Worm (Caenorhabditis elegans): ENCODE results near the gene C17F4.8.
"Not testable (repeated sequence)": the region's sequence is repeated elsewhere in the genome, so short reads cannot be mapped to it uniquely, and the experiment has no call there.

Gene C17F4.8

DNA sequence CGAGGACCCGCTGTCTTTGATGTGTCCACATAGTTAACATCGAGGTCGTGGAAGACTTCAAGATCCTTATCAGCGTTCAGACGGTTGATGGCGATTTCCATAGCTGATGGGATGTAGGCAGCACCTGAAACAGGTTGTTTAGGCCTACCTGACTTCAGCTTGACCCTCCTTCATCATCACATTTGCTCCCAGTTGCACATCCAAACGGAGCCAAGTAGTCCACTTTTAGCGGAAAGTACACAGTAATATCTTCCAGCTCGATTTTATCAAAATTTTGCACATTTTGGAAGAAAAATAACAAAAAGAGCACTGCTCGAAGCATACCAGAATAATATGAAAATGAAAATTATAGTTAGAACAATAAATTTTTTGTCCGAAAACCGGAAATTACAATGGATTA is 37.7 kb downstream of the C17F4.8 start, which contains the start of gene gcy-15:
gcy-15 (minus strand) TSS at position 101 of the 400 bp plus-strand sequence.
- TF ChIP-seq ets-4 (tag; optimal IDR thresholded peaks at IDR 0.05) (no peak), ceh-14 (tag; optimal IDR thresholded peaks at IDR 0.05) (no peak), npax-4 (tag; optimal IDR thresholded peaks at IDR 0.05) (no peak), mec-3 (tag; optimal IDR thresholded peaks at IDR 0.05; ENCODE audit: borderline replicate concordance) (no peak), tbx-2 (tag; optimal IDR thresholded peaks at IDR 0.05) (no peak), dve-1 (tag; optimal IDR thresholded peaks at IDR 0.05) (no peak), unc-86 (tag; optimal IDR thresholded peaks at IDR 0.05) (no peak)

DNA sequence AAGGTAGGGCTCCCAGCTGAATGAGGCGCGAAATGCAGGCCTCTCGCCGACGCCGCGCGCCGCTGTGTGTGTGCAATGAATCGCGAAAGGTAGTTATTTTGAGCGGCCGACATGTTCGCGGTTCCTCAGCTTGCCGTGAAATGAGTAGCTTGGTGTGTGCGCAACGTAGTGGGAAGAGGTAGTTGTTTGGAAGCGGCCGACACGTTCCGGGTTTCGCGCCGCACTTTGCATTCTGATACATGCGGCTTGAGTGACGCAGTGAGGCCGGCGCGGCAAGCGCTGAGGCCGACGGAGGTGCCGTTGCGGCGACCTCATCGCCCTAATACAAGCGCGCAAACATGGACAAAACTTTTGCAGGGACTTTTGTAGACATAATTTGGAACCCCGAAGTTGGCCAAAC is 38.9 kb downstream of the C17F4.8 start:
- TF ChIP-seq mec-3 (tag; optimal IDR thresholded peaks at IDR 0.05; ENCODE audit: borderline replicate concordance) (peak; percentile 13), hlh-6 (tag; optimal IDR thresholded peaks at IDR 0.05) (no peak)

DNA sequence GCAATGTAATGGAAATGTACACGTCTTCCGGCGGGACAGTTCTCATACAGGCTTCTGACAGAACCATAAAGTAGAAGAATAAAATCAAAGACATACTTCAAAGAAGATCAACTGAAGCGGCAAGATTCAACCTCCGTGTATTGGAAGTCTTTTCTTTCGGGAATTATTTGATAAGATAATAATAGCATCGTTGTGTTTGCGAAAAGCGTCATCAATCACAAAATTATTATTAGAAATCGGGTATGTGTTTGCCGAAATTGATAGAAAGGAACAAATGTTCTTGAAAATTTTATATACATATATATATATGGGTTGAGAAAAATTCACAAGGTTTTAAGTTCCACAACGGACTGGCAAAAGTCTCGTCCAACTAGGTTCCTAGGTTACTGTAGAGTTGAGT is 43.1 kb downstream of the C17F4.8 start, which contains the start of gene Y27F2A.9:
Y27F2A.9 (minus strand) TSS at position 101 of the 400 bp plus-strand sequence.
- TF ChIP-seq npax-4, ceh-14, pros-1 (tag; optimal IDR thresholded peaks at IDR 0.05): not testable (repeated sequence)

DNA sequence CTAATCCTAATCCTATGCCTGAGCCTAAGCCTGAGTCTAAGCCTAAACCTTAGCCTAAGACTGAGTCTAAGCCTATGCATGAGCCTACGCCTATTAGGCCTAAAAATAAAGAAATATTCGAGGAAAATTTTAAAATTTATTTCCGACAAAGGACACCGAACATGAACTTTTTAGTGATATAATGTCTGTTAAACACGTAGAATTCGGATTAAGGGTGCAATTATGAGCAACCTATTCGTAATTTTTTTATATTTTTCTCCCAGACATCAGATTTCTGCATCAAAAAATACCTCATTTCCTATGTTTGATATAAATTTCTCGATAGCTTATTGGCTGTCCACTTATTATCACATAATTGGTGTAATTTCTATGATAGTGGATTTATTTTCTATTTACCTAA is 45.6 kb downstream of the C17F4.8 start, which contains the start of gene Y27F2A.11:
Y27F2A.11 (plus strand) TSS at position 301 of the 400 bp plus-strand sequence.
- TF ChIP-seq hlh-15 (tag; optimal IDR thresholded peaks at IDR 0.05); sox-4 (tag; optimal IDR thresholded peaks at IDR 0.05); unc-55 (GFP tag; optimal IDR thresholded peaks at IDR 0.05): not testable (repeated sequence)

DNA sequence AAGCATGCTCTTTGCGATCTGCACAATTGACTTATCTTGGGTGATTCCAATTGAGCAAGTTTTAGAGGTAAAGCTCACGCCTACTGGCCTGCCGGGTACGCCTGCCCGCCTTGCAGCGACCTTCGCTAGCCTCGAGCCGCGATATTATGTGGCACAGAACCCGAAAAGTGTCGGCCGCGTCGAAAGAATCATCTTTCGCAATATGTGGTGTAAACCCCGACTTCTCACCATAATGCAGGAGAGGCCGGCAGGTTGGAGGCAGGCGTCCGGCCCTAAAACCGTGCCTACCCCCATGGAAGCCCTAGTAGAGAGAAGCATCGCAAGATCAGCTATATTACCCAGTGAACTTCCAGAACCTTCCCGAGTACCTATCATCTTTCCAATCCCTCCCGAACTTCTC is 48.8 kb downstream of the C17F4.8 start:
- TF ChIP-seq ceh-24 (tag; optimal IDR thresholded peaks at IDR 0.05), result no peak
- TF ChIP-seq fax-1 (tag; optimal IDR thresholded peaks at IDR 0.05), result no peak
- no peak for TF ChIP-seq hlh-8 (tag; optimal IDR thresholded peaks at IDR 0.05)
- TF ChIP-seq eyg-1 (tag; optimal IDR thresholded peaks at IDR 0.05), result no peak
- no peak for TF ChIP-seq ceh-2 (tag; optimal IDR thresholded peaks at IDR 0.05)
- TF ChIP-seq Y22D7AL.16 (tag; optimal IDR thresholded peaks at IDR 0.05), result no peak
- no peak for TF ChIP-seq ets-4 (tag; optimal IDR thresholded peaks at IDR 0.05)
- no peak for TF ChIP-seq hlh-15 (tag; optimal IDR thresholded peaks at IDR 0.05)
- TF ChIP-seq pha-2 (tag; optimal IDR thresholded peaks at IDR 0.05), result no peak
- TF ChIP-seq C38D4.7 (GFP tag; optimal IDR thresholded peaks at IDR 0.05), result no peak
- no peak for TF ChIP-seq dmd-4 (tag; optimal IDR thresholded peaks at IDR 0.05; ENCODE audit: borderline replicate concordance)
- TF ChIP-seq sox-2 (GFP tag; IDR thresholded peaks at IDR 0.05), result no peak
- TF ChIP-seq pax-1 (tag; optimal IDR thresholded peaks at IDR 0.05), result no peak
- no peak for TF ChIP-seq ttx-3 (tag; optimal IDR thresholded peaks at IDR 0.05)
- TF ChIP-seq odd-2 (tag; optimal IDR thresholded peaks at IDR 0.05), result no peak
- TF ChIP-seq rnt-1 (tag; optimal IDR thresholded peaks at IDR 0.05), result no peak

DNA sequence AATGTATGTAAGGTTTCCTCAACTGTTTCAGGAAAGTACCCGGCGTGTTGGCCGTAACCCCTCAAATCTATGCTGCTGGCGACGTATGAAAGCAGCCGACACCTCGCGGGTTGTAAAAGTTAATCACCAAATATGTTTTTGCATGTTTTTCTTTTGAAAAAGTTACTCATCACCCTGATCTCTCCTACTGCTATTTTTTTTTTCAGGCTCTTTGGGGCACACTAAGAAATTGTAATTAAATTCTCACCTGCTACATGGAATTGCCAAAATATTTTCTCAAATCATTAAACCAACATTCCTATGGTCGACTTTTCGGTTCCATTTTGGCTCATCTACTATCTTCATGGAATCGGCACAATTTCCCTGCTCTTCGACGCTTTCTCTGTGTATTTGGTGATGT is 49.8 kb downstream of the C17F4.8 start, which contains the start of gene sri-78:
sri-78 (plus strand) TSS at position 301 of the 400 bp plus-strand sequence.
- TF ChIP-seq gmeb-2, nhr-232, rnt-1 (tag; optimal IDR thresholded peaks at IDR 0.05): not testable (repeated sequence)

DNA sequence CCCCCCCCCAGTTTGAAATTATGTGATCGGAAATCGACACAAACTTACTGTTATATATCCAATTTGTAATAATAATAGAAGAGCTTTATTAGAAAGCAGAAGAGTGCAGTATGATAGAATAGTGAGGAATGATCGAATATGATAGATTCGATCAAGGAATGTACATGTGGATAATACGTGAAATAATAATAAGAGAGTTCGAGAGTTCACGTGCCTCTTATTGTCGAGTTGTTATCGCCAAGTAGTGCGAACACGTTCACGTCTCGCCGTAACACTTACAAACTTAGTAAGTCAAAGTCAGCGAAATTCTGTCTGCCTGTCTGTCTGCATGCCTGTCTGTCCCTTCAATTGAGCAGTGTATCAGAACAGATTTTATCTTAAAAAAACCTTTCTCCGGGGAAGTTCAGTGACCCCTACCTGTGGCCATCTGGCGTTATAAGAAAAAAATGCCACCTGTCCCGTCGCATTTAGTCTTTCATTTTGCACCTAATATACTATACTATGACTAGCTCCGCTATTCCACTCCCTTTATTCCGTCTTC is 51.3 kb downstream of the C17F4.8 start, which contains the start of the genes Y27F2A.6 and Y27F2A.8:
Y27F2A.6 (minus strand) TSS at position 101 of the 541 bp plus-strand sequence.
Y27F2A.8 (plus strand) TSS at position 491 of the 541 bp plus-strand sequence.
- not testable (repeated sequence) for TF ChIP-seq ceh-19 (GFP tag; optimal IDR thresholded peaks at IDR 0.05); sox-4 (tag; optimal IDR thresholded peaks at IDR 0.05); pat-9 (tag; optimal IDR thresholded peaks at IDR 0.05)

Data from whole organism, late embryonic.